Fruit fly (Drosophila melanogaster) whole organism, prepupa: ENCODE results near the gene chic.
A peak's percentile ranks its signal among the peaks of the same experiment; 100 is the strongest.

Experiments used
- Blimp-1 ChIP-seq: fragments of 200-800 bp; sonication (Bioruptor generic); optimal IDR thresholded peaks from 3 replicates; lab custom pipeline; 2017; ENCODE audit warnings: missing biosample characterization, missing genetic modification characterization, mild to moderate bottlenecking, moderate library complexity, missing genetic modification reagents
- CG10631 ChIP-seq: fragments of 200-800 bp; sonication (Bioruptor generic); optimal IDR thresholded peaks from 2 replicates; lab custom pipeline; 2016; ENCODE audit warnings: missing biosample characterization, missing genetic modification characterization
- CG11294 ChIP-seq: fragments of 200-800 bp; sonication (Bioruptor generic); IDR thresholded peaks from 2 replicates; pipeline ENCODE4 v1.3.6; 2022; ENCODE audit warnings: missing biosample characterization, missing genetic modification characterization
- CG11762 ChIP-seq: fragments of 200-800 bp; sonication (Bioruptor generic); optimal IDR thresholded peaks from 3 replicates; lab custom pipeline; 2016; ENCODE audit warnings: missing biosample characterization, missing genetic modification characterization; ENCODE audit not compliant: insufficient read depth
- CG11902 ChIP-seq: fragments of 200-800 bp; sonication (Bioruptor generic); optimal IDR thresholded peaks from 3 replicates; lab custom pipeline; 2016; ENCODE audit warnings: missing biosample characterization, missing genetic modification characterization
- CG15336 ChIP-seq: fragments of 200-800 bp; sonication (Bioruptor generic); IDR thresholded peaks from 2 replicates; pipeline ENCODE4 v1.3.6; 2022; ENCODE audit warnings: missing biosample characterization, missing genetic modification characterization
- CG3032 ChIP-seq: fragments of 200-800 bp; optimal IDR thresholded peaks from 2 replicates; lab custom pipeline; 2019; ENCODE audit warnings: missing biosample characterization, mild to moderate bottlenecking, missing genetic modification characterization, moderate library complexity
- CG32006 ChIP-seq: fragments of 200-800 bp; sonication (Bioruptor generic); optimal IDR thresholded peaks from 3 replicates; lab custom pipeline; 2017; ENCODE audit warnings: missing biosample characterization, mild to moderate bottlenecking, missing genetic modification characterization
- CG34406 ChIP-seq: fragments of 200-800 bp; sonication (Bioruptor generic); optimal IDR thresholded peaks from 3 replicates; lab custom pipeline; 2016; ENCODE audit warnings: missing biosample characterization, missing genetic modification characterization
- CG3919 ChIP-seq: fragments of 200-800 bp; sonication (Bioruptor generic); optimal IDR thresholded peaks from 3 replicates; lab custom pipeline; 2016; ENCODE audit warnings: missing biosample characterization, missing genetic modification characterization
- CG4318 ChIP-seq: fragments of 200-800 bp; sonication (Bioruptor generic); optimal IDR thresholded peaks from 3 replicates; lab custom pipeline; 2017; ENCODE audit warnings: missing biosample characterization, mild to moderate bottlenecking, missing genetic modification characterization
- CG6163 ChIP-seq: fragments of 200-800 bp; sonication (Bioruptor generic); IDR thresholded peaks from 3 replicates; pipeline ENCODE4 v1.3.6; 2022; ENCODE audit warnings: missing biosample characterization, missing genetic modification characterization
- CG6276 ChIP-seq: fragments of 200-800 bp; sonication (Bioruptor generic); optimal IDR thresholded peaks from 2 replicates; lab custom pipeline; 2017; ENCODE audit warnings: missing biosample characterization, mild to moderate bottlenecking, missing genetic modification characterization
- CG6808 ChIP-seq: fragments of 200-800 bp; sonication (Bioruptor generic); optimal IDR thresholded peaks from 3 replicates; lab custom pipeline; 2017; ENCODE audit warnings: missing biosample characterization, missing genetic modification characterization, mild to moderate bottlenecking, moderate library complexity, missing genetic modification reagents
- CG6854 ChIP-seq: fragments of 200-800 bp; sonication (Bioruptor generic); optimal IDR thresholded peaks from 2 replicates; lab custom pipeline; 2017; ENCODE audit warnings: missing biosample characterization, mild to moderate bottlenecking, missing genetic modification characterization
- CG7368 ChIP-seq: fragments of 200-800 bp; sonication (Bioruptor generic); optimal IDR thresholded peaks from 3 replicates; lab custom pipeline; 2016; ENCODE audit warnings: missing biosample characterization, missing genetic modification characterization
- CG8119 ChIP-seq: fragments of 200-800 bp; sonication (Bioruptor generic); IDR thresholded peaks from 3 replicates; pipeline ENCODE4 v1.3.6; 2022; ENCODE audit warnings: missing biosample characterization, missing genetic modification characterization
- CG9139 ChIP-seq: fragments of 200-800 bp; sonication (Bioruptor generic); optimal IDR thresholded peaks from 3 replicates; lab custom pipeline; 2017; ENCODE audit warnings: missing biosample characterization, mild to moderate bottlenecking, missing genetic modification characterization
- Eip75B ChIP-seq: fragments of 200-800 bp; sonication (Bioruptor generic); optimal IDR thresholded peaks from 3 replicates; lab custom pipeline; 2016; ENCODE audit warnings: missing biosample characterization, missing genetic modification characterization
- Eip78C ChIP-seq: fragments of 200-800 bp; sonication (Bioruptor generic); peaks from one replicate; lab custom pipeline; 2016; ENCODE audit warnings: missing biosample characterization, missing genetic modification characterization
- Eip93F ChIP-seq: fragments of 200-800 bp; sonication (Bioruptor generic); optimal IDR thresholded peaks from 2 replicates; lab custom pipeline; 2016; ENCODE audit warnings: missing biosample characterization, mild to moderate bottlenecking, missing genetic modification characterization
- Hr4 ChIP-seq: fragments of 200-800 bp; sonication (Bioruptor generic); optimal IDR thresholded peaks from 3 replicates; lab custom pipeline; 2016; ENCODE audit warnings: missing biosample characterization, missing genetic modification characterization
- Lpt ChIP-seq: fragments of 200-800 bp; sonication (Bioruptor generic); optimal IDR thresholded peaks from 3 replicates; lab custom pipeline; 2016; ENCODE audit warnings: missing biosample characterization, missing genetic modification characterization
- Met ChIP-seq: fragments of 200-800 bp; sonication (Bioruptor generic); optimal IDR thresholded peaks from 3 replicates; lab custom pipeline; 2016; ENCODE audit warnings: missing biosample characterization, missing genetic modification characterization
- Smox ChIP-seq: fragments of 200-800 bp; sonication (Bioruptor generic); optimal IDR thresholded peaks from 3 replicates; lab custom pipeline; 2016; ENCODE audit warnings: missing biosample characterization, missing genetic modification characterization
- Sox102F ChIP-seq: fragments of 200-800 bp; sonication (Bioruptor generic); optimal IDR thresholded peaks from 2 replicates; lab custom pipeline; 2016; ENCODE audit warnings: missing biosample characterization, mild to moderate bottlenecking, missing genetic modification characterization
- Sox14 ChIP-seq: fragments of 200-800 bp; sonication (Bioruptor generic); optimal IDR thresholded peaks from 3 replicates; lab custom pipeline; 2016; ENCODE audit warnings: missing biosample characterization, missing genetic modification characterization
- achi ChIP-seq: fragments of 200-800 bp; sonication (Bioruptor generic); optimal IDR thresholded peaks from 3 replicates; lab custom pipeline; 2016; ENCODE audit warnings: missing biosample characterization, missing genetic modification characterization
- acj6 ChIP-seq: fragments of 200-800 bp; sonication (Bioruptor generic); optimal IDR thresholded peaks from 3 replicates; lab custom pipeline; 2016; ENCODE audit warnings: missing biosample characterization, missing genetic modification characterization
- cyc ChIP-seq: fragments of 200-800 bp; sonication (Bioruptor generic); optimal IDR thresholded peaks from 3 replicates; lab custom pipeline; 2016; ENCODE audit warnings: missing biosample characterization, missing genetic modification characterization
- dsx ChIP-seq: fragments of 200-800 bp; optimal IDR thresholded peaks from 3 replicates; lab custom pipeline; 2019; ENCODE audit warnings: missing biosample characterization, mild to moderate bottlenecking, missing genetic modification characterization, moderate library complexity; ENCODE audit not compliant: poor library complexity, severe bottlenecking
- eg ChIP-seq: fragments of 200-800 bp; sonication (Bioruptor generic); IDR thresholded peaks from 3 replicates; pipeline ENCODE4 v1.3.6; 2022; ENCODE audit warnings: missing biosample characterization, missing genetic modification characterization
- fd85E ChIP-seq: fragments of 200-800 bp; sonication (Bioruptor generic); optimal IDR thresholded peaks from 3 replicates; lab custom pipeline; 2016; ENCODE audit warnings: missing biosample characterization, missing genetic modification characterization
- fkh ChIP-seq: fragments of 200-800 bp; sonication (Bioruptor generic); optimal IDR thresholded peaks from 3 replicates; lab custom pipeline; 2017; ENCODE audit warnings: missing biosample characterization, mild to moderate bottlenecking, missing genetic modification characterization, moderate library complexity
- lz ChIP-seq: fragments of 200-800 bp; sonication (Bioruptor generic); optimal IDR thresholded peaks from 3 replicates; lab custom pipeline; 2016; ENCODE audit warnings: missing biosample characterization, missing genetic modification characterization
- pdm3 ChIP-seq: fragments of 200-800 bp; sonication (Bioruptor generic); optimal IDR thresholded peaks from 3 replicates; lab custom pipeline; 2016; ENCODE audit warnings: missing biosample characterization, missing genetic modification characterization
- salr ChIP-seq, 2 experiments: fragments of 200-800 bp; sonication (Bioruptor generic); optimal IDR thresholded peaks; 3 replicates each; lab custom pipeline; 2016 to 2018; ENCODE audit warnings: missing biosample characterization in 2 of 2, missing genetic modification characterization in 2 of 2, mild to moderate bottlenecking in 1 of 2
- spab ChIP-seq: fragments of 200-800 bp; sonication (Bioruptor generic); optimal IDR thresholded peaks from 2 replicates; lab custom pipeline; 2017; ENCODE audit warnings: missing biosample characterization, mild to moderate bottlenecking, missing genetic modification characterization, missing genetic modification reagents
- ss ChIP-seq, 2 experiments: fragments of 200-800 bp; sonication (Bioruptor generic); optimal IDR thresholded peaks; 2 replicates in 1 of 2; 3 replicates in 1 of 2; lab custom pipeline; 2017 to 2018; ENCODE audit warnings: mild to moderate bottlenecking in 2 of 2, missing biosample characterization in 2 of 2, missing genetic modification characterization in 2 of 2, moderate library complexity in 1 of 2
- svp ChIP-seq: fragments of 200-800 bp; sonication (Bioruptor generic); peaks from one replicate; lab custom pipeline; 2016; ENCODE audit warnings: missing biosample characterization, missing genetic modification characterization
- vri ChIP-seq: fragments of 200-800 bp; sonication (Bioruptor generic); optimal IDR thresholded peaks from 3 replicates; lab custom pipeline; 2016; ENCODE audit warnings: missing biosample characterization, mild to moderate bottlenecking, missing genetic modification characterization

The chic gene

dm6 chr2L:5977729-5978078 is 3.1 kb downstream of the chic start:
- TF ChIP-seq Hr4 (GFP tag; lab: Kevin White, UChicago) (no peak), CG32006 (GFP tag; lab: Kevin White, UChicago) (no peak), pdm3 (no peak)
- TF ChIP-seq, all 60 proteins: peak for 0

DNA sequence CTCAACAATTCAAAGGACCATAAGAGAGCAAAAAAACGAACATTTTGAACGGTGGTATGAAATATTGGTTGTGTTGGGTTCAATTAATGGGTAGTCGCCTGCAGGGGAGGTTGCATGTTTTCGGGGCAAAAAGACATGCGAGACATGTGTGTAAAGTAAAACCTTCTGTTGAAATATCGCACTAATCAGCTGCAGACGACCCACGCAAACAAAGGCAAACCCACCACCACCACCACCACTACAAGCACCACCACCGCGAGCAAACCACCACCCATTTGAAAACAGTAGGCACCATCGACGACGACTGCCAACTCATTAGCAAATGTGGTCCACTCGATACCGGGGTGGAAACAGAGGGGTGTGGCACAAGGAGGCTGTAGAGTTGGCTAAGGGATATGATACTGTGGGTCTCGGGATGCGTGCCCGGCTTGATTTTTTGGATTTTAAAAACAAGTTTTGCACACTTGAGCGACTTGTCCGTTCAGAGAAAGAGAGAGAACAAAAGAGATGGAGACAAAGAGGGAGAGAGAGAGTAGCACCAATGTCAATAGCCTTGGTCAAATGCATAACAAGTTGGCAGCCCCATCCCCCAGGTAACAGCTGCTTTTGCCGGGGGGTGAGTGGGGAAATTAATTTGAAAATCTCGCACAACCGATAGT is 3.6 kb downstream of the chic start:
- TF ChIP-seq vri (GFP tag; lab: Kevin White, UChicago) (peak; percentile 52), CG7368 (GFP tag; lab: Kevin White, UChicago) (peak; percentile 17), Eip75B (no peak), ss (GFP tag; optimal IDR thresholded peaks at IDR 0.05; lab: Kevin White, UChicago) (peak; percentile 9 to 77), Sox102F (GFP tag; lab: Kevin White, UChicago) (peak; percentile 0), CG3919 (peak; percentile 15), acj6 (GFP tag; lab: Kevin White, UChicago) (no peak), fkh (GFP tag; lab: Kevin White, UChicago) (peak; percentile 90), CG4318 (no peak), Sox14 (GFP tag; lab: Kevin White, UChicago) (peak; percentile 66), dsx (GFP tag; lab: Kevin White, UChicago) (peak; percentile 11), CG6854 (peak; percentile 41), CG6276 (GFP tag; lab: Kevin White, UChicago) (no peak), svp (GFP tag; lab: Kevin White, UChicago) (peak; percentile 62), Met (GFP tag; lab: Kevin White, UChicago) (peak; percentile 14), Eip78C (GFP tag; lab: Kevin White, UChicago) (peak; percentile 63)

DNA sequence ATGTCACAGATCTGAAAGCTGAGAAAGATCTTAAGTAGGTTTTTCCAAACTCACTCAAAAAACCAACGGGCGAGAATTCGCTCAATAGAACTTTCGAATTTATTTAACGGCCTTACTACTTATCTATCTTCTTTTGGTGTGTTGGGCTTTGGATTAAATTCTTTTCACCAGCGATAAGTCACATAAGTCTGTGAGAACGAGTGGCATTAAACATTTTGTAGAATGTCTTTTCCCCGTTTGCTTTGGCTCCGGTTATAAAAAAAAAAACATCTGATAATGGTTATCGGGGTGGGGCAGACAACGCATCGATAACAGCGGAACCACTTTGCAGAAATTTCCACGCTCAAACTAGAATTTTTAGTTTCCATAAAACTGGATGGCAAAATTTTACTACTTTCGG is 5.2 kb downstream of the chic start:
- TF ChIP-seq CG6276 (GFP tag; lab: Kevin White, UChicago) (no peak), CG3032 (no peak), vri (GFP tag; lab: Kevin White, UChicago) (no peak), cyc (no peak), Hr4 (GFP tag; lab: Kevin White, UChicago) (no peak), Sox14 (GFP tag; lab: Kevin White, UChicago) (no peak), CG8119 (GFP tag; lab: Robert Waterston, UW) (no peak), CG6808 (GFP tag; lab: Kevin White, UChicago) (no peak), CG6163 (GFP tag; lab: Robert Waterston, UW) (no peak), lz (GFP tag; lab: Kevin White, UChicago) (no peak), CG11762 (GFP tag; lab: Kevin White, UChicago) (no peak), CG11902 (no peak), Met (GFP tag; lab: Kevin White, UChicago) (no peak), Eip75B (no peak), achi (GFP tag; lab: Kevin White, UChicago) (no peak)
- TF ChIP-seq, all 60 proteins: peak for 0

- TF ChIP-seq CG9139 (no peak), Eip93F (GFP tag; lab: Kevin White, UChicago) (no peak), CG34406 (GFP tag; lab: Kevin White, UChicago) (no peak), fkh (GFP tag; lab: Kevin White, UChicago) (peak; percentile 50), dsx (GFP tag; lab: Kevin White, UChicago) (peak; percentile 26), salr (GFP tag; optimal IDR thresholded peaks at IDR 0.05; lab: Kevin White, UChicago) (no peak), cyc (no peak), pdm3 (no peak), Lpt (GFP tag; lab: Kevin White, UChicago) (no peak), eg (GFP tag; lab: Robert Waterston, UW) (peak; percentile 38; the same call in 2 of the 3 replicates), fd85E (GFP tag; lab: Kevin White, UChicago) (no peak), Eip78C (GFP tag; lab: Kevin White, UChicago) (no peak), svp (GFP tag; lab: Kevin White, UChicago) (peak; percentile 72), CG15336 (peak; percentile 13; the same call in 1 of the 2 replicates), CG11294 (GFP tag; lab: Robert Waterston, UW) (no peak), CG8119 (GFP tag; lab: Robert Waterston, UW) (0 out of 3 replicates have a peak, but pooled peaks have one; percentile 18), ss (GFP tag; optimal IDR thresholded peaks at IDR 0.05; lab: Kevin White, UChicago) (no peak), Smox (GFP tag; lab: Kevin White, UChicago) (no peak), spab (GFP tag; lab: Kevin White, UChicago) (no peak), Blimp-1 (GFP tag; lab: Kevin White, UChicago) (no peak), CG10631 (GFP tag; lab: Kevin White, UChicago) (no peak), acj6 (GFP tag; lab: Kevin White, UChicago) (no peak), CG32006 (GFP tag; lab: Kevin White, UChicago) (no peak)
Measured at dm6 chr2L:5975025-5975539, 5.7 kb downstream of the chic start.
